Worm (Caenorhabditis elegans) whole organism, mixed stage, embryonic: ENCODE data around the gene ttbk-7.

Experiments used
- blmp-1 ChIP-seq: fragments of 150-350 bp; optimal IDR thresholded peaks from 2 replicates; lab custom pipeline; 2014; ENCODE audit warnings: missing biosample characterization, missing genetic modification characterization
- ceh-83 ChIP-seq: fragments of 200-800 bp; sonication (Bioruptor generic); optimal IDR thresholded peaks from 2 replicates; lab custom pipeline; 2018; ENCODE audit warnings: mild to moderate bottlenecking, missing genetic modification characterization, missing compliant biosample characterization
- ces-1 ChIP-seq: fragments of 150-350 bp; optimal IDR thresholded peaks from 2 replicates; lab custom pipeline; 2014; ENCODE audit warnings: missing biosample characterization, missing genetic modification reagents, missing genetic modification characterization
- elt-1 ChIP-seq: sonication (generic microtip); optimal IDR thresholded peaks from 2 replicates; lab custom pipeline; 2017; ENCODE audit warnings: missing genetic modification characterization, mild to moderate bottlenecking, missing compliant biosample characterization, antibody characterized with exemption, moderate library complexity, borderline replicate concordance; ENCODE audit not compliant: insufficient read depth
- elt-3 ChIP-seq: fragments of 150-350 bp; optimal IDR thresholded peaks from 2 replicates; lab custom pipeline; 2014; ENCODE audit warnings: missing biosample characterization, missing genetic modification characterization
- flh-1 ChIP-seq: fragments of 200-800 bp; sonication (Bioruptor generic); optimal IDR thresholded peaks from 2 replicates; lab custom pipeline; 2018; ENCODE audit warnings: mild to moderate bottlenecking, missing genetic modification characterization, moderate library complexity, missing compliant biosample characterization
- hlh-1 ChIP-seq: fragments of 150-350 bp; optimal IDR thresholded peaks from 2 replicates; lab custom pipeline; 2014; ENCODE audit warnings: missing biosample characterization, missing genetic modification reagents, missing genetic modification characterization
- lin-32 ChIP-seq: fragments of 200-800 bp; sonication (Bioruptor generic); optimal IDR thresholded peaks from 2 replicates; lab custom pipeline; 2018; ENCODE audit warnings: mild to moderate bottlenecking, missing genetic modification characterization, missing compliant biosample characterization
- lsy-2 ChIP-seq: fragments of 150-350 bp; optimal IDR thresholded peaks from 2 replicates; lab custom pipeline; 2014; ENCODE audit warnings: missing biosample characterization, missing genetic modification characterization
- mab-5 ChIP-seq: fragments of 150-350 bp; optimal IDR thresholded peaks from 2 replicates; lab custom pipeline; 2014; ENCODE audit warnings: missing biosample characterization, missing genetic modification characterization
- mep-1 ChIP-seq: fragments of 150-350 bp; optimal IDR thresholded peaks from 2 replicates; lab custom pipeline; 2017; ENCODE audit warnings: missing biosample characterization, missing genetic modification reagents, missing genetic modification characterization, inconsistent platforms
- nhr-12 ChIP-seq: fragments of 150-350 bp; optimal IDR thresholded peaks from 2 replicates; lab custom pipeline; 2014; ENCODE audit warnings: missing biosample characterization, missing genetic modification characterization
- nhr-2 ChIP-seq: fragments of 150-350 bp; optimal IDR thresholded peaks from 2 replicates; lab custom pipeline; 2014; ENCODE audit warnings: missing biosample characterization, missing genetic modification characterization
- nhr-237 ChIP-seq: fragments of 150-350 bp; optimal IDR thresholded peaks from 2 replicates; lab custom pipeline; 2014; ENCODE audit warnings: missing biosample characterization, missing genetic modification characterization
- nhr-28 ChIP-seq: fragments of 150-350 bp; optimal IDR thresholded peaks from 2 replicates; lab custom pipeline; 2014; ENCODE audit warnings: missing biosample characterization, missing genetic modification characterization
- nhr-76 ChIP-seq: sonication (generic microtip); optimal IDR thresholded peaks from 2 replicates; lab custom pipeline; 2017; ENCODE audit warnings: missing biosample characterization, missing genetic modification characterization
- pha-4 ChIP-seq: fragments of 150-350 bp; optimal IDR thresholded peaks from 2 replicates; lab custom pipeline; 2018; ENCODE audit warnings: missing biosample characterization, missing genetic modification reagents, missing genetic modification characterization
- sem-2 ChIP-seq: fragments of 200-800 bp; sonication (Bioruptor generic); optimal IDR thresholded peaks from 2 replicates; lab custom pipeline; 2018; ENCODE audit warnings: mild to moderate bottlenecking, missing genetic modification characterization, missing compliant biosample characterization
- unc-62 ChIP-seq: fragments of 150-350 bp; optimal IDR thresholded peaks from 2 replicates; lab custom pipeline; 2014; ENCODE audit warnings: missing biosample characterization, missing genetic modification reagents, missing genetic modification characterization

The ttbk-7 gene

DNA sequence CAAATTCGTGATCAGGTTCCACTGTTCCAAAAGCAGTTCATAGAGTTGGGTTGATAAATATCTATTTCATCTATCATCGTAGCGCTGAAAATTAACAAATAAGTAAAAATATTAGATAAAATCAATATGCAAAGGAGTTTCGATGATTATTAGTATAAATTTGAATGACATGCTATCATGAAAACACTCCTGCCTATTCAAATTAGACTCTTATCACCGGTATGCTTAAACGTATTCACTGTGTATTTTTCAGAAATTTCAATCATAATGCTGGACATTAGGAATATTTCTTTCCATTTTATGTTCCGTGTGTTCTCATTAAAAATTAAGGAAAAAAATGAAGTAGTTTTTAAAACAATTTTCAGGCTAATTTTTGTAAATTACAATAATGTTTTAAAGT, 50.4 kb downstream of the ttbk-7 start, which contains the start of gene C44H9.6:
Gene C44H9.6 (minus strand): TSS at position 101 of the 400 bp plus-strand sequence.
- TF ChIP-seq mab-5 (no peak), nhr-12 (tag; lab: Kevin White, UChicago) (no peak), blmp-1 (tag; lab: Kevin White, UChicago) (no peak), lsy-2 (tag; lab: Kevin White, UChicago) (no peak), unc-62 (no peak), nhr-2 (no peak), elt-3 (tag; lab: Kevin White, UChicago) (no peak)

DNA sequence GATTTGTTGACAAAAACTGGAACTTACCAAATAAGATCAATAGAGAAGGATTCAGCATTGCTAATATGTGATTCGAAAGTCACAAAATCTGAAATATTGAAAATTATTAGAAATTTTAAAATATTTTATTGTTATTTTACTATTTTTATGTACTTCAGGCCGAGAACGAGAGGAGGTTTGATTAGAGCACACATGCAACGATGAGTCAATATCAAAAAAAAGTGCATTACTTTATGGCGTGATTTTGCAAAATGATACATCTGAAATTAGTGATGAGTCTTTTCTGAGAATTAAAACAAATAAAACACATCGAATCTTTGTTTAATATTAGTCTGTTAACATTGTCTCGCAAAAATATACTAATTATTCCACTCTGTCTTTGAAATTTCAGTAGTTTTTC, 50.9 kb downstream of the ttbk-7 start:
- TF ChIP-seq ceh-83 (GFP tag; lab: Kevin White, UChicago) (no peak), pha-4 (tag; lab: Kevin White, UChicago) (no peak), sem-2 (GFP tag; lab: Kevin White, UChicago) (no peak), nhr-237 (no peak), ces-1 (GFP tag; lab: Kevin White, UChicago) (no peak), mep-1 (no peak), flh-1 (GFP tag; lab: Kevin White, UChicago) (no peak), nhr-28 (tag; lab: Kevin White, UChicago) (no peak), lin-32 (GFP tag; lab: Kevin White, UChicago) (no peak), hlh-1 (tag; lab: Kevin White, UChicago) (no peak), nhr-76 (tag; lab: Kevin White, UChicago) (no peak), elt-1 (tag; lab: Kevin White, UChicago) (no peak)
